Fruit fly (Drosophila melanogaster): ENCODE results near the gene RnrL.

Gene RnrL

DNA sequence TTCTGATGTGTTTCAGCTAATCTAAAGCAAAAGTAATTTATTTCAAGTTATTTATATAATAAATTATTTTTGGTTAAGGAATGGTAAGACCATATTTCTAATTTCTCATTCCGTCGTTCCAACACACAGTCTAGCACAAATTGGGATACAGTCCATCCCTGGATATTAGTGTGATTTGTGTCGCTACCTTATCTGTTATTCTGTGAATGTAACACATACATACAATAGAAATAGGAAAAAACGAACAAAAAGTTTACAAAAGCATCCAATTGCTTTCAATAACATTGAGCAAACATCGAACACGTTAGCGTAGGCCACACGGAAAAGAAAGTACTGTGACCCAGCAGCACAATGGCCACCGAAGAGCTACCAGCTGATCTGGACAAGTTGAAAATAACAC lies 38.8 kb upstream of the RnrL start, which contains the start of gene CG5056 (continued):
- TF ChIP-seq CrebB (tag; optimal IDR thresholded peaks at IDR 0.05) (no peak), CG4404 (GFP tag; IDR thresholded peaks at IDR 0.05) (no peak), Ssrp (tag; optimal IDR thresholded peaks at IDR 0.05) (no peak), nerfin-1 (tag; optimal IDR thresholded peaks at IDR 0.05) (peak; percentile 12), fu2 (GFP tag; optimal IDR thresholded peaks at IDR 0.05) (no peak), bsh (GFP tag; optimal IDR thresholded peaks at IDR 0.05) (no peak), aop (GFP tag; IDR thresholded peaks at IDR 0.05) (no peak), eve (GFP tag; optimal IDR thresholded peaks at IDR 0.05) (no peak), sens-2 (GFP tag; IDR thresholded peaks at IDR 0.05) (no peak), CG34376 (GFP tag; optimal IDR thresholded peaks at IDR 0.05) (no peak), HLHmδ (GFP tag; optimal IDR thresholded peaks at IDR 0.05) (no peak), Vsx1 (GFP tag; optimal IDR thresholded peaks at IDR 0.05) (no peak), CG13287 (GFP tag; IDR thresholded peaks at IDR 0.05; ENCODE audit: partially characterized antibody) (0 out of 2 replicates have a peak, but pooled peaks have one; percentile 39), CG8944 (GFP tag; optimal IDR thresholded peaks at IDR 0.05) (no peak), CG3407 (GFP tag; optimal IDR thresholded peaks at IDR 0.05) (no peak), Fer2 (tag; optimal IDR thresholded peaks at IDR 0.05) (no peak), Lim3 (GFP tag; IDR thresholded peaks at IDR 0.05) (no peak), en (GFP tag; optimal IDR thresholded peaks at IDR 0.05) (no peak), Trl (optimal IDR thresholded peaks at IDR 0.05) (no peak), Trl (GFP tag; optimal IDR thresholded peaks at IDR 0.05) (no peak), Mrtf (GFP tag; IDR thresholded peaks at IDR 0.05) (no peak), CG18011 (GFP tag; optimal IDR thresholded peaks at IDR 0.05) (no peak), pita (GFP tag; optimal IDR thresholded peaks at IDR 0.05) (no peak), CG14860 (GFP tag; IDR thresholded peaks at IDR 0.05; ENCODE audit: partially characterized antibody) (no peak), Oli (tag; optimal IDR thresholded peaks at IDR 0.05) (no peak), zf30C (GFP tag; optimal IDR thresholded peaks at IDR 0.05) (no peak), NC2β (GFP tag; optimal IDR thresholded peaks at IDR 0.05) (no peak), ewg (GFP tag; optimal IDR thresholded peaks at IDR 0.05) (peak; percentile 41), CG12155 (GFP tag; optimal IDR thresholded peaks at IDR 0.05) (no peak), pan (optimal IDR thresholded peaks at IDR 0.05) (no peak), pan (GFP tag; optimal IDR thresholded peaks at IDR 0.05 in 1 of 2, IDR thresholded peaks at IDR 0.05 in 1 of 2) (no peak), Ravus (GFP tag; IDR thresholded peaks at IDR 0.05) (no peak), gcm2 (GFP tag; optimal IDR thresholded peaks at IDR 0.05) (no peak), br (optimal IDR thresholded peaks at IDR 0.05) (no peak), CG10321 (GFP tag; IDR thresholded peaks at IDR 0.05) (no peak), Bgb (GFP tag; IDR thresholded peaks at IDR 0.05; ENCODE audit: partially characterized antibody) (no peak; the same call in 1 of the 2 replicates), bowl (GFP tag; IDR thresholded peaks at IDR 0.05) (no peak), rib (GFP tag; IDR thresholded peaks at IDR 0.05) (no peak), CG15269 (tag; optimal IDR thresholded peaks at IDR 0.05) (no peak), Dref (GFP tag; IDR thresholded peaks at IDR 0.05) (peak; percentile 39), dati (GFP tag; IDR thresholded peaks at IDR 0.05) (no peak), CG7357 (GFP tag; IDR thresholded peaks at IDR 0.05) (no peak), Sry-δ (GFP tag; optimal IDR thresholded peaks at IDR 0.05) (peak; percentile 26), Fer3 (tag; optimal IDR thresholded peaks at IDR 0.05) (no peak), YL-1 (GFP tag; optimal IDR thresholded peaks at IDR 0.05) (peak; percentile 78), CG9876 (GFP tag; optimal IDR thresholded peaks at IDR 0.05) (no peak), Mes4 (GFP tag; optimal IDR thresholded peaks at IDR 0.05) (no peak), CG12219 (GFP tag; optimal IDR thresholded peaks at IDR 0.05) (no peak), esg (GFP tag; conservative IDR thresholded peaks at IDR 0.05) (no peak), tap (tag; optimal IDR thresholded peaks at IDR 0.05) (no peak), CG6813 (GFP tag; optimal IDR thresholded peaks at IDR 0.05) (no peak), CG8290 (GFP tag; optimal IDR thresholded peaks at IDR 0.05) (peak; percentile 12), CG8290 (tag; optimal IDR thresholded peaks at IDR 0.05) (no peak)

Measured in whole organism, embryonic.